Worm (Caenorhabditis elegans) whole organism, midembryonic: ENCODE measurements around the gene rfip-1.

Experiments used
- T22C8.4 ChIP-seq: fragments of 200-800 bp; sonication (Bioruptor generic); IDR thresholded peaks from 2 replicates; pipeline ENCODE4 v1.3.6; 2022; ENCODE audit warnings: missing genetic modification characterization, missing compliant biosample characterization
- cog-1 ChIP-seq: sonication (generic microtip); optimal IDR thresholded peaks from 2 replicates; lab custom pipeline; 2016; ENCODE audit warnings: missing genetic modification characterization, missing compliant biosample characterization
- flt-1 ChIP-seq: fragments of 200-800 bp; sonication (Bioruptor generic); IDR thresholded peaks from 2 replicates; pipeline ENCODE4 v1.3.6; 2022; ENCODE audit warnings: missing genetic modification characterization, missing compliant biosample characterization
- klf-2 ChIP-seq: fragments of 200-800 bp; sonication (Bioruptor generic); conservative IDR thresholded peaks from 2 replicates; pipeline ENCODE4 v1.3.6; 2022; ENCODE audit warnings: missing genetic modification reagents, missing genetic modification characterization, missing compliant biosample characterization
- med-1 ChIP-seq: sonication (generic microtip); optimal IDR thresholded peaks from 2 replicates; lab custom pipeline; 2017; ENCODE audit warnings: missing genetic modification characterization, mild to moderate bottlenecking, missing compliant biosample characterization, antibody characterized with exemption, missing genetic modification reagents; ENCODE audit not compliant: insufficient read depth
- ref-1 ChIP-seq: fragments of 200-800 bp; sonication (Bioruptor generic); conservative IDR thresholded peaks from 2 replicates; pipeline ENCODE4 v1.3.6; 2022; ENCODE audit warnings: missing genetic modification reagents, missing genetic modification characterization, missing compliant biosample characterization
- tab-1 ChIP-seq: fragments of 200-800 bp; sonication (Bioruptor generic); IDR thresholded peaks from 2 replicates; pipeline ENCODE4 v1.3.6; 2022; ENCODE audit warnings: missing genetic modification characterization, missing compliant biosample characterization
- ztf-23 ChIP-seq: fragments of 200-800 bp; sonication (Bioruptor generic); IDR thresholded peaks from 2 replicates; pipeline ENCODE4 v1.3.6; 2022; ENCODE audit warnings: missing genetic modification reagents, missing genetic modification characterization, missing compliant biosample characterization
- ztf-29 ChIP-seq: fragments of 200-800 bp; sonication (Bioruptor generic); IDR thresholded peaks from 2 replicates; pipeline ENCODE4 v1.3.6; 2022; ENCODE audit warnings: missing genetic modification reagents, missing genetic modification characterization, missing compliant biosample characterization

rfip-1 gene

ce11 chrII:5889417-5890139 is 5.2 kb downstream of the rfip-1 start:
- TF ChIP-seq klf-2 (GFP tag; lab: Robert Waterston, UW) = no peak
- no peak for TF ChIP-seq T22C8.4 (GFP tag; lab: Robert Waterston, UW)
- no peak for TF ChIP-seq tab-1 (GFP tag; lab: Robert Waterston, UW)
- no peak for TF ChIP-seq med-1 (GFP tag; lab: Kevin White, UChicago)
- no peak for TF ChIP-seq ref-1 (GFP tag; lab: Robert Waterston, UW)
- TF ChIP-seq ztf-23 = no peak
- TF ChIP-seq ztf-29 (GFP tag; lab: Robert Waterston, UW) = no peak
- no peak for TF ChIP-seq cog-1 (tag; lab: Kevin White, UChicago)
- no peak for TF ChIP-seq flt-1

ce11 chrII:5892813-5893212 is 8.5 kb downstream of the rfip-1 start:
- TF ChIP-seq T22C8.4 (GFP tag; lab: Robert Waterston, UW) (no peak), ztf-23 (no peak), ztf-29 (GFP tag; lab: Robert Waterston, UW) (no peak), klf-2 (GFP tag; lab: Robert Waterston, UW) (no peak), cog-1 (tag; lab: Kevin White, UChicago) (no peak), med-1 (GFP tag; lab: Kevin White, UChicago) (no peak), tab-1 (GFP tag; lab: Robert Waterston, UW) (no peak), ref-1 (GFP tag; lab: Robert Waterston, UW) (no peak), flt-1 (no peak)

- TF ChIP-seq T22C8.4 (GFP tag; lab: Robert Waterston, UW) (no peak), ref-1 (GFP tag; lab: Robert Waterston, UW) (no peak), med-1 (GFP tag; lab: Kevin White, UChicago) (no peak), flt-1 (no peak), tab-1 (GFP tag; lab: Robert Waterston, UW) (no peak), ztf-29 (GFP tag; lab: Robert Waterston, UW) (no peak), klf-2 (GFP tag; lab: Robert Waterston, UW) (no peak), cog-1 (tag; lab: Kevin White, UChicago) (no peak), ztf-23 (no peak)
These were observed 11.5 kb downstream of the rfip-1 start, which contains the start of gene F59G1.4 for ce11 chrII:5895870-5896269. Gene F59G1.4 (plus strand): TSS chrII:5896170.

ce11 chrII:5896512-5896911 is 12.2 kb downstream of the rfip-1 start:
- TF ChIP-seq klf-2 (GFP tag; lab: Robert Waterston, UW) (no peak), tab-1 (GFP tag; lab: Robert Waterston, UW) (no peak), T22C8.4 (GFP tag; lab: Robert Waterston, UW) (no peak), ztf-29 (GFP tag; lab: Robert Waterston, UW) (no peak), ref-1 (GFP tag; lab: Robert Waterston, UW) (no peak)

ce11 chrII:5899080-5899479 is 14.7 kb downstream of the rfip-1 start:
- no peak for TF ChIP-seq tab-1 (GFP tag; lab: Robert Waterston, UW)
- TF ChIP-seq ref-1 (GFP tag; lab: Robert Waterston, UW) = no peak
- TF ChIP-seq med-1 (GFP tag; lab: Kevin White, UChicago) = no peak
- no peak for TF ChIP-seq klf-2 (GFP tag; lab: Robert Waterston, UW)
- no peak for TF ChIP-seq T22C8.4 (GFP tag; lab: Robert Waterston, UW)

ce11 chrII:5899865-5900486 is 15.6 kb downstream of the rfip-1 start:
- TF ChIP-seq klf-2 (GFP tag; lab: Robert Waterston, UW) (no peak), T22C8.4 (GFP tag; lab: Robert Waterston, UW) (no peak), cog-1 (tag; lab: Kevin White, UChicago) (no peak), tab-1 (GFP tag; lab: Robert Waterston, UW) (no peak), flt-1 (no peak), med-1 (GFP tag; lab: Kevin White, UChicago) (no peak), ref-1 (GFP tag; lab: Robert Waterston, UW) (no peak), ztf-29 (GFP tag; lab: Robert Waterston, UW) (no peak), ztf-23 (no peak)

ce11 chrII:5901407-5902026 is 17.2 kb downstream of the rfip-1 start:
- no peak for TF ChIP-seq flt-1
- no peak for TF ChIP-seq klf-2 (GFP tag; lab: Robert Waterston, UW)
- no peak for TF ChIP-seq cog-1 (tag; lab: Kevin White, UChicago)
- TF ChIP-seq ztf-23 = no peak
- TF ChIP-seq tab-1 (GFP tag; lab: Robert Waterston, UW) = no peak
- TF ChIP-seq ztf-29 (GFP tag; lab: Robert Waterston, UW) = no peak
- no peak for TF ChIP-seq med-1 (GFP tag; lab: Kevin White, UChicago)
- TF ChIP-seq T22C8.4 (GFP tag; lab: Robert Waterston, UW) = no peak
- TF ChIP-seq ref-1 (GFP tag; lab: Robert Waterston, UW) = no peak

ce11 chrII:5902139-5902538 is 17.8 kb downstream of the rfip-1 start:
- no peak for TF ChIP-seq flt-1
- no peak for TF ChIP-seq ref-1 (GFP tag; lab: Robert Waterston, UW)
- TF ChIP-seq tab-1 (GFP tag; lab: Robert Waterston, UW) = no peak
- TF ChIP-seq ztf-23 = no peak
- TF ChIP-seq ztf-29 (GFP tag; lab: Robert Waterston, UW) = no peak
- no peak for TF ChIP-seq med-1 (GFP tag; lab: Kevin White, UChicago)
- TF ChIP-seq T22C8.4 (GFP tag; lab: Robert Waterston, UW) = no peak
- no peak for TF ChIP-seq cog-1 (tag; lab: Kevin White, UChicago)
- TF ChIP-seq klf-2 (GFP tag; lab: Robert Waterston, UW) = no peak
